Fruit fly (Drosophila melanogaster) whole organism, prepupa: ENCODE data around the gene CG4408.

Experiments
- CG11902 ChIP-seq: fragments of 200-800 bp; sonication (Bioruptor generic); optimal IDR thresholded peaks from 3 replicates; lab custom pipeline; 2016; ENCODE audit warnings: missing biosample characterization, missing genetic modification characterization
- CG15336 ChIP-seq: fragments of 200-800 bp; sonication (Bioruptor generic); IDR thresholded peaks from 2 replicates; pipeline ENCODE4 v1.3.6; 2022; ENCODE audit warnings: missing biosample characterization, missing genetic modification characterization
- CG1621 ChIP-seq: fragments of 200-800 bp; sonication (Bioruptor generic); optimal IDR thresholded peaks from 3 replicates; lab custom pipeline; 2018; ENCODE audit warnings: missing biosample characterization, mild to moderate bottlenecking, missing genetic modification characterization
- CG32006 ChIP-seq: fragments of 200-800 bp; sonication (Bioruptor generic); optimal IDR thresholded peaks from 3 replicates; lab custom pipeline; 2017; ENCODE audit warnings: missing biosample characterization, mild to moderate bottlenecking, missing genetic modification characterization
- CG6792 ChIP-seq: fragments of 200-800 bp; sonication (Bioruptor generic); optimal IDR thresholded peaks from 3 replicates; lab custom pipeline; 2016; ENCODE audit warnings: missing biosample characterization, missing genetic modification characterization
- CG8319 ChIP-seq: fragments of 200-800 bp; sonication (Bioruptor generic); optimal IDR thresholded peaks from 3 replicates; lab custom pipeline; 2016; ENCODE audit warnings: missing biosample characterization, missing genetic modification characterization
- Eip78C ChIP-seq: fragments of 200-800 bp; sonication (Bioruptor generic); peaks from one replicate; lab custom pipeline; 2016; ENCODE audit warnings: missing biosample characterization, missing genetic modification characterization
- OdsH ChIP-seq: fragments of 200-800 bp; sonication (Bioruptor generic); optimal IDR thresholded peaks from 3 replicates; lab custom pipeline; 2016; ENCODE audit warnings: missing biosample characterization, missing genetic modification characterization
- dac ChIP-seq: fragments of 200-800 bp; sonication (Bioruptor generic); optimal IDR thresholded peaks from 2 replicates; lab custom pipeline; 2017; ENCODE audit warnings: missing biosample characterization, mild to moderate bottlenecking, missing genetic modification characterization
- eg ChIP-seq: fragments of 200-800 bp; sonication (Bioruptor generic); IDR thresholded peaks from 3 replicates; pipeline ENCODE4 v1.3.6; 2022; ENCODE audit warnings: missing biosample characterization, missing genetic modification characterization
- fd85E ChIP-seq: fragments of 200-800 bp; sonication (Bioruptor generic); optimal IDR thresholded peaks from 3 replicates; lab custom pipeline; 2016; ENCODE audit warnings: missing biosample characterization, missing genetic modification characterization
- fkh ChIP-seq: fragments of 200-800 bp; sonication (Bioruptor generic); optimal IDR thresholded peaks from 3 replicates; lab custom pipeline; 2017; ENCODE audit warnings: missing biosample characterization, mild to moderate bottlenecking, missing genetic modification characterization, moderate library complexity
- spab ChIP-seq: fragments of 200-800 bp; sonication (Bioruptor generic); optimal IDR thresholded peaks from 2 replicates; lab custom pipeline; 2017; ENCODE audit warnings: missing biosample characterization, mild to moderate bottlenecking, missing genetic modification characterization, missing genetic modification reagents
- vri ChIP-seq: fragments of 200-800 bp; sonication (Bioruptor generic); optimal IDR thresholded peaks from 3 replicates; lab custom pipeline; 2016; ENCODE audit warnings: missing biosample characterization, mild to moderate bottlenecking, missing genetic modification characterization

dm6 chr3R:23393507-23393906, 30.1 kb upstream of the CG4408 start:
- TF ChIP-seq dac (GFP tag; lab: Kevin White, UChicago) (no peak), OdsH (no peak), CG1621 (tag; lab: Kevin White, UChicago) (no peak), vri (GFP tag; lab: Kevin White, UChicago) (no peak), Eip78C (GFP tag; lab: Kevin White, UChicago) (peak; percentile 55), CG32006 (GFP tag; lab: Kevin White, UChicago) (peak; percentile 67), CG6792 (GFP tag; lab: Kevin White, UChicago) (no peak), fd85E (no peak), eg (peak; percentile 48; the same call in 1 of the 3 replicates), spab (no peak), CG11902 (GFP tag; lab: Kevin White, UChicago) (no peak), CG15336 (GFP tag; lab: Robert Waterston, UW) (peak; percentile 68), fkh (no peak), CG8319 (GFP tag; lab: Kevin White, UChicago) (no peak)
